Worm (Caenorhabditis elegans) whole organism, late embryonic: ENCODE data around the gene klp-7.

ENCODE experiments used
- C08G9.2 ChIP-seq: sonication (generic microtip); optimal IDR thresholded peaks from 2 replicates; lab custom pipeline; 2016; ENCODE audit warnings: mild to moderate bottlenecking, missing genetic modification characterization, moderate library complexity, missing compliant biosample characterization
- K09A11.1 ChIP-seq: sonication (generic microtip); optimal IDR thresholded peaks from 2 replicates; lab custom pipeline; 2017; ENCODE audit warnings: antibody characterized with exemption, mild to moderate bottlenecking, missing genetic modification characterization, missing compliant biosample characterization; ENCODE audit not compliant: insufficient read depth
- Y22D7AL.16 ChIP-seq: sonication (generic microtip); optimal IDR thresholded peaks from 2 replicates; lab custom pipeline; 2016; ENCODE audit warnings: missing genetic modification characterization, missing compliant biosample characterization
- ceh-14 ChIP-seq: sonication (generic microtip); optimal IDR thresholded peaks from 2 replicates; lab custom pipeline; 2016; ENCODE audit warnings: missing genotype, missing genetic modification characterization, missing compliant biosample characterization
- ceh-18 ChIP-seq: sonication (generic microtip); optimal IDR thresholded peaks from 2 replicates; lab custom pipeline; 2016; ENCODE audit warnings: missing genetic modification characterization, missing compliant biosample characterization
- ceh-19 ChIP-seq: fragments of 200-800 bp; sonication (Bioruptor generic); optimal IDR thresholded peaks from 2 replicates; lab custom pipeline; 2018; ENCODE audit warnings: mild to moderate bottlenecking, missing genetic modification characterization, missing compliant biosample characterization
- ceh-2 ChIP-seq: sonication (generic microtip); optimal IDR thresholded peaks from 2 replicates; lab custom pipeline; 2016; ENCODE audit warnings: missing genotype, missing genetic modification characterization, missing compliant biosample characterization
- ceh-24 ChIP-seq: sonication (generic microtip); optimal IDR thresholded peaks from 2 replicates; lab custom pipeline; 2016; ENCODE audit warnings: mild to moderate bottlenecking, missing genetic modification characterization, missing compliant biosample characterization
- ceh-30 ChIP-seq: fragments of 150-350 bp; optimal IDR thresholded peaks from 2 replicates; lab custom pipeline; 2014; ENCODE audit warnings: missing biosample characterization, missing genetic modification characterization
- ceh-31 ChIP-seq: sonication (generic microtip); optimal IDR thresholded peaks from 2 replicates; lab custom pipeline; 2016; ENCODE audit warnings: missing genetic modification characterization, missing compliant biosample characterization
- ceh-34 ChIP-seq: sonication (generic microtip); optimal IDR thresholded peaks from 2 replicates; lab custom pipeline; 2016; ENCODE audit warnings: mild to moderate bottlenecking, missing genetic modification characterization, missing compliant biosample characterization
- ceh-45 ChIP-seq: fragments of 200-800 bp; sonication (Bioruptor generic); IDR thresholded peaks from 2 replicates; pipeline ENCODE4 v1.3.6; 2022; ENCODE audit warnings: missing genetic modification reagents, missing genetic modification characterization, missing compliant biosample characterization
- ceh-48 ChIP-seq: sonication (generic microtip); optimal IDR thresholded peaks from 2 replicates; lab custom pipeline; 2016; ENCODE audit warnings: missing genetic modification characterization, inconsistent platforms, missing compliant biosample characterization
- che-1 ChIP-seq: sonication (generic microtip); optimal IDR thresholded peaks from 2 replicates; lab custom pipeline; 2016; ENCODE audit warnings: mild to moderate bottlenecking, missing genetic modification characterization, missing compliant biosample characterization
- dve-1 ChIP-seq: sonication (generic microtip); optimal IDR thresholded peaks from 2 replicates; lab custom pipeline; 2017; ENCODE audit warnings: antibody characterized with exemption, mild to moderate bottlenecking, missing genetic modification characterization, missing compliant biosample characterization
- elt-2 ChIP-seq: sonication (generic microtip); optimal IDR thresholded peaks from 2 replicates; lab custom pipeline; 2016; ENCODE audit warnings: missing genetic modification reagents, missing genetic modification characterization, missing compliant biosample characterization
- eyg-1 ChIP-seq: sonication (generic microtip); optimal IDR thresholded peaks from 2 replicates; lab custom pipeline; 2016; ENCODE audit warnings: missing genotype, missing genetic modification characterization, missing compliant biosample characterization
- fax-1 ChIP-seq: sonication (generic microtip); optimal IDR thresholded peaks from 2 replicates; lab custom pipeline; 2016; ENCODE audit warnings: missing genotype, missing genetic modification characterization, missing compliant biosample characterization
- fkh-6 ChIP-seq: sonication (generic microtip); optimal IDR thresholded peaks from 2 replicates; lab custom pipeline; 2016; ENCODE audit warnings: missing genetic modification characterization, missing compliant biosample characterization
- hlh-15 ChIP-seq: sonication (generic microtip); optimal IDR thresholded peaks from 2 replicates; lab custom pipeline; 2016; ENCODE audit warnings: missing genetic modification characterization, missing compliant biosample characterization
- hlh-30 ChIP-seq: sonication (generic microtip); optimal IDR thresholded peaks from 2 replicates; lab custom pipeline; 2017; ENCODE audit warnings: antibody characterized with exemption, missing genetic modification characterization, missing compliant biosample characterization; ENCODE audit not compliant: insufficient read depth
- lim-6 ChIP-seq: sonication (generic microtip); optimal IDR thresholded peaks from 2 replicates; lab custom pipeline; 2016; ENCODE audit warnings: missing genetic modification characterization, missing compliant biosample characterization
- madf-2 ChIP-seq: sonication (generic microtip); optimal IDR thresholded peaks from 2 replicates; lab custom pipeline; 2017; ENCODE audit warnings: missing genetic modification characterization, missing compliant biosample characterization
- mec-3 ChIP-seq: sonication (generic microtip); optimal IDR thresholded peaks from 2 replicates; lab custom pipeline; 2016; ENCODE audit warnings: borderline replicate concordance, missing genetic modification characterization, missing compliant biosample characterization
- nfya-1 ChIP-seq: sonication (generic microtip); optimal IDR thresholded peaks from 2 replicates; lab custom pipeline; 2017; ENCODE audit warnings: missing genetic modification characterization, mild to moderate bottlenecking, missing compliant biosample characterization, antibody characterized with exemption, moderate library complexity
- npax-4 ChIP-seq: sonication (generic microtip); optimal IDR thresholded peaks from 2 replicates; lab custom pipeline; 2016; ENCODE audit warnings: missing genetic modification characterization, missing compliant biosample characterization
- pat-9 ChIP-seq: fragments of 200-800 bp; sonication (Bioruptor generic); optimal IDR thresholded peaks from 2 replicates; lab custom pipeline; 2018; ENCODE audit warnings: mild to moderate bottlenecking, missing genetic modification characterization, moderate library complexity, missing compliant biosample characterization
- pax-1 ChIP-seq: fragments of 150-350 bp; optimal IDR thresholded peaks from 2 replicates; lab custom pipeline; 2014; ENCODE audit warnings: missing biosample characterization, missing genetic modification characterization
- pha-4 ChIP-seq: fragments of 150-350 bp; optimal IDR thresholded peaks from 2 replicates; lab custom pipeline; 2018; ENCODE audit warnings: missing biosample characterization, missing genetic modification reagents, missing genetic modification characterization
- pqm-1 ChIP-seq: sonication (generic microtip); optimal IDR thresholded peaks from 2 replicates; lab custom pipeline; 2016; ENCODE audit warnings: missing genetic modification characterization, missing compliant biosample characterization
- ref-2 ChIP-seq: sonication (generic microtip); optimal IDR thresholded peaks from 2 replicates; lab custom pipeline; 2016; ENCODE audit warnings: missing genetic modification characterization, missing compliant biosample characterization
- rnt-1 ChIP-seq: sonication (generic microtip); optimal IDR thresholded peaks from 2 replicates; lab custom pipeline; 2016; ENCODE audit warnings: missing genetic modification characterization, missing compliant biosample characterization
- sdc-2 ChIP-seq: sonication (generic microtip); optimal IDR thresholded peaks from 2 replicates; lab custom pipeline; 2016; ENCODE audit warnings: missing genotype, missing genetic modification characterization, missing compliant biosample characterization
- sox-2 ChIP-seq: fragments of 200-800 bp; sonication (Bioruptor generic); IDR thresholded peaks from 2 replicates; pipeline ENCODE4 v1.3.6; 2022; ENCODE audit warnings: missing genetic modification reagents, missing genetic modification characterization, missing compliant biosample characterization
- tbx-2 ChIP-seq: sonication (generic microtip); optimal IDR thresholded peaks from 2 replicates; lab custom pipeline; 2016; ENCODE audit warnings: missing genetic modification characterization, missing compliant biosample characterization
- unc-42 ChIP-seq: sonication (generic microtip); optimal IDR thresholded peaks from 2 replicates; lab custom pipeline; 2016; ENCODE audit warnings: missing genotype, missing genetic modification characterization, missing compliant biosample characterization
- unc-55 ChIP-seq: sonication (generic microtip); optimal IDR thresholded peaks from 2 replicates; lab custom pipeline; 2017; ENCODE audit warnings: missing biosample characterization, missing genetic modification reagents, missing genetic modification characterization
- unc-86 ChIP-seq: sonication (generic microtip); optimal IDR thresholded peaks from 2 replicates; lab custom pipeline; 2016; ENCODE audit warnings: missing genetic modification characterization, missing compliant biosample characterization

Gene klp-7

ce11 chrIII:10818364-10818763 is 12.6 kb downstream of the klp-7 start (continued):
- no peak for TF ChIP-seq fax-1 (tag; lab: Kevin White, UChicago)
- no peak for TF ChIP-seq hlh-15 (tag; lab: Kevin White, UChicago)
- TF ChIP-seq ceh-31 (tag; lab: Kevin White, UChicago), result peak; percentile 70
- TF ChIP-seq pax-1, result no peak
- TF ChIP-seq sdc-2 (tag; lab: Kevin White, UChicago), result no peak
- peak; percentile 23 for TF ChIP-seq ceh-2 (tag; lab: Kevin White, UChicago)
- TF ChIP-seq ceh-14 (tag; lab: Kevin White, UChicago), result peak; percentile 8
- peak; percentile 20; the same call in 1 of the 2 replicates for TF ChIP-seq sox-2 (GFP tag; lab: Robert Waterston, UW)
- no peak for TF ChIP-seq che-1
- no peak for TF ChIP-seq ref-2 (tag; lab: Kevin White, UChicago)
- no peak for TF ChIP-seq npax-4
- no peak for TF ChIP-seq pha-4
- TF ChIP-seq lim-6 (tag; lab: Kevin White, UChicago), result no peak
- no peak for TF ChIP-seq ceh-19 (GFP tag; lab: Kevin White, UChicago)
- no peak for TF ChIP-seq dve-1 (tag; lab: Kevin White, UChicago)
- no peak for TF ChIP-seq ceh-45 (GFP tag; lab: Robert Waterston, UW)
- no peak for TF ChIP-seq eyg-1
- TF ChIP-seq tbx-2, result peak; percentile 60
- TF ChIP-seq unc-55 (GFP tag; lab: Kevin White, UChicago), result no peak
- TF ChIP-seq Y22D7AL.16 (tag; lab: Kevin White, UChicago), result no peak
- no peak for TF ChIP-seq fkh-6 (tag; lab: Kevin White, UChicago)
- TF ChIP-seq K09A11.1 (tag; lab: Kevin White, UChicago), result no peak
- peak; percentile 21 for TF ChIP-seq C08G9.2 (tag; lab: Kevin White, UChicago)

- no peak for TF ChIP-seq lim-6 (tag; lab: Kevin White, UChicago)
- no peak for TF ChIP-seq ceh-24 (tag; lab: Kevin White, UChicago)
- TF ChIP-seq unc-86 (tag; lab: Kevin White, UChicago), result no peak
- no peak for TF ChIP-seq sdc-2 (tag; lab: Kevin White, UChicago)
- no peak for TF ChIP-seq ceh-45 (GFP tag; lab: Robert Waterston, UW)
- TF ChIP-seq elt-2 (tag; lab: Kevin White, UChicago), result no peak
- peak; percentile 53 for TF ChIP-seq ceh-48
- no peak for TF ChIP-seq pha-4
- TF ChIP-seq unc-42 (tag; lab: Kevin White, UChicago), result no peak
These were observed 13.5 kb downstream of the klp-7 start for ce11 chrIII:10819257-10819656.

DNA sequence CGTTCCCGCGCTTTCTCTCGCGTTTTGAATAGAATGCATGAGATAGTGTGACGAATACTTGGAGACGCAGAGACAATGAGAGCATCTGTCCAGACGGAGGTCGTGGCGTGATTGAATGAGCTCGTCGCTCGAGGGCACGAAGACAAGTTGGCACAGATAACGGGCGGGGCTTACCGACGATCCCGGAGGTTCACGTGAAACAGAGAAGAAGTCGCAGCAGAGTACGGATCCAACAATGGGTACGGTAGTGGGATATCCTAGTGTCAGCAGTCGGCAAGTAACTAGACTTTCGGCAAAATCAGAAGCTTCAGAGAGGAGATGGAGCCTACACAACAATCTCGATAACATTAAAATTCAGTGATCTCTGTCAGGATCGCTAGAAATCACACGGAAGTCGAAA is 14.1 kb downstream of the klp-7 start:
- peak; percentile 22 for TF ChIP-seq unc-55 (GFP tag; lab: Kevin White, UChicago)
- TF ChIP-seq npax-4, result no peak
- no peak for TF ChIP-seq ceh-48
- TF ChIP-seq K09A11.1 (tag; lab: Kevin White, UChicago), result no peak
- no peak for TF ChIP-seq pqm-1 (tag; lab: Kevin White, UChicago)
- peak; percentile 70 for TF ChIP-seq ceh-18 (tag; lab: Kevin White, UChicago)
- no peak for TF ChIP-seq rnt-1 (tag; lab: Kevin White, UChicago)
- no peak for TF ChIP-seq ref-2 (tag; lab: Kevin White, UChicago)
- no peak for TF ChIP-seq lim-6 (tag; lab: Kevin White, UChicago)
- no peak for TF ChIP-seq ceh-30 (tag; lab: Kevin White, UChicago)
- no peak for TF ChIP-seq sox-2 (GFP tag; lab: Robert Waterston, UW)
- no peak for TF ChIP-seq ceh-14 (tag; lab: Kevin White, UChicago)
- TF ChIP-seq hlh-30 (tag; lab: Kevin White, UChicago), result no peak
- TF ChIP-seq sdc-2 (tag; lab: Kevin White, UChicago), result no peak
- peak; percentile 49 for TF ChIP-seq ceh-34
- TF ChIP-seq pat-9 (tag; lab: Kevin White, UChicago), result no peak
- TF ChIP-seq hlh-15 (tag; lab: Kevin White, UChicago), result no peak
- no peak for TF ChIP-seq madf-2 (tag; lab: Kevin White, UChicago)
- TF ChIP-seq nfya-1, result no peak
- TF ChIP-seq mec-3 (tag; lab: Kevin White, UChicago), result peak; percentile 1
- TF ChIP-seq, all 69 proteins: peak for 4
